Worm (Caenorhabditis elegans) whole organism, L4 larva: ENCODE results near the gene C16D9.6.

Experiments
- F37D6.2 ChIP-seq: sonication (generic microtip); optimal IDR thresholded peaks from 2 replicates; lab custom pipeline; 2016; ENCODE audit warnings: mild to moderate bottlenecking, missing genetic modification characterization, missing compliant biosample characterization
- R02D3.7 ChIP-seq: fragments of 150-350 bp; sonication (generic microtip); optimal IDR thresholded peaks from 3 replicates; lab custom pipeline; 2014; ENCODE audit warnings: missing biosample characterization, missing genetic modification characterization
- T20F7.1 ChIP-seq: fragments of 200-800 bp; sonication (Bioruptor generic); optimal IDR thresholded peaks from 2 replicates; lab custom pipeline; 2018; ENCODE audit warnings: mild to moderate bottlenecking, missing genetic modification characterization, missing compliant biosample characterization
- T26A8.4 ChIP-seq: fragments of 200-800 bp; sonication (Bioruptor generic); IDR thresholded peaks from 2 replicates; pipeline ENCODE4 v1.3.6; 2022; ENCODE audit warnings: missing genetic modification characterization, missing compliant biosample characterization
- Y105C5A.15 ChIP-seq: fragments of 200-800 bp; sonication (Bioruptor generic); IDR thresholded peaks from 2 replicates; pipeline ENCODE4 v1.3.6; 2022; ENCODE audit warnings: missing genetic modification characterization, missing compliant biosample characterization
- Y75B8A.6 ChIP-seq: fragments of 200-800 bp; sonication (Bioruptor generic); IDR thresholded peaks from 2 replicates; pipeline ENCODE4 v1.3.6; 2022; ENCODE audit warnings: missing genetic modification reagents, missing genetic modification characterization, missing compliant biosample characterization
- ZK337.2 ChIP-seq: fragments of 200-800 bp; sonication (Bioruptor generic); IDR thresholded peaks from 2 replicates; pipeline ENCODE4 v1.3.6; 2022; ENCODE audit warnings: missing genetic modification reagents, missing genetic modification characterization, missing compliant biosample characterization
- aly-2 ChIP-seq: sonication (generic microtip); optimal IDR thresholded peaks from 2 replicates; lab custom pipeline; 2018; ENCODE audit warnings: missing biosample characterization, missing genetic modification characterization
- ceh-28 ChIP-seq: fragments of 150-350 bp; optimal IDR thresholded peaks from 2 replicates; lab custom pipeline; 2014; ENCODE audit warnings: missing biosample characterization, missing genetic modification reagents, missing genetic modification characterization
- ceh-62 ChIP-seq: sonication (generic microtip); optimal IDR thresholded peaks from 2 replicates; lab custom pipeline; 2017; ENCODE audit warnings: missing biosample characterization, missing genetic modification characterization
- cey-2 ChIP-seq: sonication (generic microtip); optimal IDR thresholded peaks from 3 replicates; lab custom pipeline; 2017; ENCODE audit warnings: missing genetic modification characterization, mild to moderate bottlenecking, missing compliant biosample characterization, antibody characterized with exemption, borderline replicate concordance; ENCODE audit not compliant: insufficient read depth
- daf-12 ChIP-seq: fragments of 150-350 bp; optimal IDR thresholded peaks from 2 replicates; lab custom pipeline; 2014; ENCODE audit warnings: missing biosample characterization, missing genetic modification reagents, missing genetic modification characterization
- daf-16 ChIP-seq, 3 experiments: sonication (generic microtip); optimal IDR thresholded peaks; 2 replicates each; lab custom pipeline; 2016 to 2017; ENCODE audit warnings: missing genetic modification characterization in 3 of 3, missing genetic modification reagents in 3 of 3, mild to moderate bottlenecking in 2 of 3, missing compliant biosample characterization in 2 of 3, missing biosample characterization in 1 of 3, moderate library complexity in 1 of 3
- dmd-6 ChIP-seq: fragments of 200-800 bp; sonication (Bioruptor generic); IDR thresholded peaks from 2 replicates; pipeline ENCODE4 v1.3.6; 2022; ENCODE audit warnings: missing genetic modification reagents, missing genetic modification characterization, missing compliant biosample characterization
- dmd-8 ChIP-seq: fragments of 200-800 bp; sonication (Bioruptor generic); IDR thresholded peaks from 2 replicates; pipeline ENCODE4 v1.3.6; 2022; ENCODE audit warnings: missing genetic modification characterization, missing compliant biosample characterization
- dve-1 ChIP-seq: sonication (generic microtip); optimal IDR thresholded peaks from 2 replicates; lab custom pipeline; 2017; ENCODE audit warnings: antibody characterized with exemption, mild to moderate bottlenecking, missing genetic modification characterization, missing compliant biosample characterization; ENCODE audit not compliant: insufficient read depth
- egl-43 ChIP-seq: fragments of 200-800 bp; sonication (Bioruptor generic); IDR thresholded peaks from 2 replicates; pipeline ENCODE4 v1.3.6; 2022; ENCODE audit warnings: missing genetic modification reagents, missing genetic modification characterization, missing compliant biosample characterization
- hif-1 ChIP-seq, 2 experiments: sonication (generic microtip); optimal IDR thresholded peaks; 2 replicates each; lab custom pipeline; 2016 to 2017; ENCODE audit warnings: missing compliant biosample characterization in 2 of 2, missing genetic modification characterization in 2 of 2, missing genetic modification reagents in 2 of 2, missing genotype in 2 of 2, mild to moderate bottlenecking in 1 of 2
- hlh-11 ChIP-seq: fragments of 200-800 bp; sonication (Bioruptor generic); optimal IDR thresholded peaks from 2 replicates; lab custom pipeline; 2018; ENCODE audit warnings: mild to moderate bottlenecking, missing genetic modification characterization, missing compliant biosample characterization
- hlh-30 ChIP-seq: sonication (generic microtip); optimal IDR thresholded peaks from 2 replicates; lab custom pipeline; 2017; ENCODE audit warnings: antibody characterized with exemption, mild to moderate bottlenecking, missing genetic modification characterization, missing compliant biosample characterization; ENCODE audit not compliant: insufficient read depth
- lin-1 ChIP-seq: fragments of 200-800 bp; sonication (Bioruptor generic); IDR thresholded peaks from 2 replicates; pipeline ENCODE4 v1.3.6; 2022; ENCODE audit warnings: missing genetic modification reagents, missing genetic modification characterization, missing compliant biosample characterization
- lin-15B ChIP-seq: fragments of 150-350 bp; sonication (generic microtip); optimal IDR thresholded peaks from 3 replicates; lab custom pipeline; 2014; ENCODE audit warnings: missing biosample characterization, missing genetic modification characterization
- madf-5 ChIP-seq, 2 experiments: fragments of 200-800 bp; sonication (Bioruptor generic); IDR thresholded peaks; 2 replicates each; pipeline ENCODE4 v1.3.6; 2022; ENCODE audit warnings: missing compliant biosample characterization in 2 of 2, missing genetic modification characterization in 2 of 2
- mdt-29 ChIP-seq: fragments of 200-800 bp; sonication (Bioruptor generic); IDR thresholded peaks from 2 replicates; pipeline ENCODE4 v1.3.6; 2022; ENCODE audit warnings: missing genetic modification reagents, missing genetic modification characterization, missing compliant biosample characterization
- mes-2 ChIP-seq: sonication (generic microtip); optimal IDR thresholded peaks from 2 replicates; lab custom pipeline; 2016; ENCODE audit warnings: missing genotype, mild to moderate bottlenecking, missing genetic modification characterization, missing compliant biosample characterization; ENCODE audit not compliant: poor library complexity, severe bottlenecking
- mxl-2 ChIP-seq: fragments of 200-800 bp; sonication (Bioruptor generic); conservative IDR thresholded peaks from 2 replicates; pipeline ENCODE4 v1.3.6; 2022; ENCODE audit warnings: missing genetic modification reagents, missing genetic modification characterization, missing compliant biosample characterization
- nhr-102 ChIP-seq: sonication (generic microtip); optimal IDR thresholded peaks from 2 replicates; lab custom pipeline; 2016; ENCODE audit warnings: mild to moderate bottlenecking, missing genetic modification characterization, moderate library complexity, missing compliant biosample characterization
- nhr-11 ChIP-seq: fragments of 150-350 bp; optimal IDR thresholded peaks from 2 replicates; lab custom pipeline; 2014; ENCODE audit warnings: missing biosample characterization, missing genetic modification characterization
- nhr-111 ChIP-seq: fragments of 200-800 bp; sonication (Bioruptor generic); optimal IDR thresholded peaks from 2 replicates; lab custom pipeline; 2018; ENCODE audit warnings: mild to moderate bottlenecking, missing genetic modification characterization, missing compliant biosample characterization
- nhr-28 ChIP-seq: fragments of 150-350 bp; optimal IDR thresholded peaks from 2 replicates; lab custom pipeline; 2014; ENCODE audit warnings: missing biosample characterization, missing genetic modification characterization
- nhr-42 ChIP-seq: fragments of 200-800 bp; sonication (Bioruptor generic); IDR thresholded peaks from 2 replicates; pipeline ENCODE4 v1.3.6; 2022; ENCODE audit warnings: missing genetic modification characterization, missing compliant biosample characterization
- nhr-48 ChIP-seq: sonication (generic microtip); optimal IDR thresholded peaks from 2 replicates; lab custom pipeline; 2016; ENCODE audit warnings: mild to moderate bottlenecking, missing genetic modification characterization, missing compliant biosample characterization
- nhr-6 ChIP-seq: fragments of 150-350 bp; optimal IDR thresholded peaks from 2 replicates; lab custom pipeline; 2014; ENCODE audit warnings: missing biosample characterization, missing genetic modification characterization
- nhr-77 ChIP-seq: fragments of 150-350 bp; optimal IDR thresholded peaks from 2 replicates; lab custom pipeline; 2014; ENCODE audit warnings: missing biosample characterization, missing genetic modification characterization
- pha-4 ChIP-seq, 2 experiments: fragments of 150-350 bp in 1 of 2; fragments of 200-800 bp in 1 of 2; sonication (Bioruptor generic) in 1 of 2; IDR thresholded peaks in 1 of 2; optimal IDR thresholded peaks in 1 of 2; 2 replicates each; pipeline versions ENCODE4 v1.3.6 to Lab custom; 2014 to 2022; ENCODE audit warnings: missing genetic modification characterization in 2 of 2, missing genetic modification reagents in 2 of 2, missing biosample characterization in 1 of 2, missing compliant biosample characterization in 1 of 2
- php-3 ChIP-seq: fragments of 200-800 bp; sonication (Bioruptor generic); IDR thresholded peaks from 2 replicates; pipeline ENCODE4 v1.3.6; 2022; ENCODE audit warnings: missing genetic modification reagents, missing genetic modification characterization, missing compliant biosample characterization
- pqm-1 ChIP-seq: sonication (generic microtip); optimal IDR thresholded peaks from 2 replicates; lab custom pipeline; 2017; ENCODE audit warnings: missing biosample characterization, missing genetic modification characterization
- saeg-2 ChIP-seq: fragments of 200-800 bp; sonication (Bioruptor generic); IDR thresholded peaks from 2 replicates; pipeline ENCODE4 v1.3.6; 2022; ENCODE audit warnings: missing genetic modification reagents, missing genetic modification characterization, missing compliant biosample characterization
- skn-1 ChIP-seq: fragments of 150-350 bp; optimal IDR thresholded peaks from 2 replicates; lab custom pipeline; 2014; ENCODE audit warnings: missing biosample characterization, missing genetic modification characterization
- tra-1 ChIP-seq: fragments of 200-800 bp; sonication (Bioruptor generic); IDR thresholded peaks from 2 replicates; pipeline ENCODE4 v1.3.6; 2022; ENCODE audit warnings: missing genetic modification reagents, missing genetic modification characterization, missing compliant biosample characterization
- unc-62 ChIP-seq, 3 experiments: fragments of 150-350 bp in 1 of 3; sonication (generic microtip); optimal IDR thresholded peaks in 2 of 3; peaks in 1 of 3; 1 replicate in 1 of 3; 2 replicates in 2 of 3; lab custom pipeline; 2014 to 2017; ENCODE audit warnings: missing biosample characterization in 3 of 3, missing genetic modification characterization in 3 of 3, missing genetic modification reagents in 3 of 3, missing genotype in 1 of 3
- zip-2 ChIP-seq: fragments of 150-350 bp; optimal IDR thresholded peaks from 2 replicates; lab custom pipeline; 2014; ENCODE audit warnings: missing biosample characterization, missing genetic modification characterization
- ztf-7 ChIP-seq: fragments of 150-350 bp; optimal IDR thresholded peaks from 2 replicates; lab custom pipeline; 2014; ENCODE audit warnings: missing biosample characterization, missing genetic modification characterization

C16D9.6 gene

DNA sequence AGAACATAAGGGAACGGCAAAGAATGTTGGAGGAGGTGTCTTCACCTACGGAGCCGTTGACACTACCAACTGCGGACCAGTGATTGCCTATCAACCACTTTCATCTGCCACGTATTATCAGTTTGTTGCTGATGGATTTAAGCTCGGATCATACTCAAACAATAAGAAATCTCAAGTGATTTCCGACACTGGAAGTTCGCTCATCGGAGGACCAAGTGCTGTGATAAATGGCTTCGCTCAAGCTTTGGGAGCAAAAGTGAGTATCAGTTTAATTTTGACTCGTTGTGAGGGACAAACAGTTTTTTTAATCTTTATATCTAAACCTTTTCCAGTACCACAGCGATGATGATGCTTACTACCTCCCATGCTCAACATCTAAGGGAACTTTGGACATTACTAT is 21.3 kb upstream of the C16D9.6 start:
- TF ChIP-seq R02D3.7 (tag; lab: Kevin White, UChicago): no peak
- TF ChIP-seq nhr-111 (GFP tag; lab: Kevin White, UChicago): no peak
- peak in 1 of 2 experiments; percentile 94 for TF ChIP-seq unc-62 (GFP tag; optimal IDR thresholded peaks at IDR 0.05 in 1 of 2; lab: Kevin White, UChicago)
- TF ChIP-seq unc-62 (tag; optimal IDR thresholded peaks at IDR 0.05; lab: Kevin White, UChicago): no peak
- no peak for TF ChIP-seq daf-12 (tag; lab: Kevin White, UChicago)
- no peak for TF ChIP-seq zip-2 (tag; lab: Kevin White, UChicago)

DNA sequence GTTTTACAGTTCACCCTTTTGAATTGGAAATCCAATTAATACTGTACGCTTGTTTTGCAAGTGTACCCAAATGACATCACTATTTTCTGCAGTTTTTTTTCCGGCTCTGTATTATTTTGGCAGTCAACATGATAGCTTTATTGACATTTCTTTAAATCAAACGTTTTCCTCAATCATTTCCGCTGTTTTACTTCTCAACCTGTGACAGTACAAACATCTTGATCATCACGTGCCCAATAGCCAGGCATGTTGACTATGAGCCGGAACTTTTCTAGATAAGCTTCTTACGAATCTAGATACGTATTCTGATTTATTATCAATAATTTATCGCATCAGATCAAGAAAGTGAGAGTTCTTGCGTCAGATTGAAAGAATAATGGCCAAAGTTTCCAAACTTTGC is 19.8 kb upstream of the C16D9.6 start:
- TF ChIP-seq nhr-11 (tag; lab: Kevin White, UChicago) (no peak), hlh-30 (tag; lab: Kevin White, UChicago) (peak; percentile 47), nhr-102 (tag; lab: Kevin White, UChicago) (peak; percentile 53), dmd-6 (peak; percentile 84), tra-1 (peak; percentile 35; the same call in 1 of the 2 replicates), madf-5 (GFP tag; IDR thresholded peaks at IDR 0.05; lab: Robert Waterston, UW) (no peak), nhr-48 (tag; lab: Kevin White, UChicago) (peak; percentile 73), hlh-11 (tag; lab: Kevin White, UChicago) (peak; percentile 75), pha-4 (GFP tag; IDR thresholded peaks at IDR 0.05; lab: Robert Waterston, UW) (peak; percentile 29; the same call in 1 of the 2 replicates), pha-4 (tag; optimal IDR thresholded peaks at IDR 0.05; lab: Kevin White, UChicago) (no peak), daf-16 (GFP tag; optimal IDR thresholded peaks at IDR 0.05; lab: Kevin White, UChicago) (peak in 1 of 2 experiments; percentile 53), daf-16 (tag; optimal IDR thresholded peaks at IDR 0.05; lab: Kevin White, UChicago) (peak; percentile 82), mxl-2 (GFP tag; lab: Robert Waterston, UW) (no peak), php-3 (GFP tag; lab: Robert Waterston, UW) (peak; percentile 50; the same call in 1 of the 2 replicates), dve-1 (tag; lab: Kevin White, UChicago) (peak; percentile 87), lin-1 (GFP tag; lab: Robert Waterston, UW) (peak; percentile 84), hif-1 (tag; optimal IDR thresholded peaks at IDR 0.05; lab: Kevin White, UChicago) (peak in 1 of 2 experiments; percentile 19), ceh-28 (tag; lab: Kevin White, UChicago) (no peak)

DNA sequence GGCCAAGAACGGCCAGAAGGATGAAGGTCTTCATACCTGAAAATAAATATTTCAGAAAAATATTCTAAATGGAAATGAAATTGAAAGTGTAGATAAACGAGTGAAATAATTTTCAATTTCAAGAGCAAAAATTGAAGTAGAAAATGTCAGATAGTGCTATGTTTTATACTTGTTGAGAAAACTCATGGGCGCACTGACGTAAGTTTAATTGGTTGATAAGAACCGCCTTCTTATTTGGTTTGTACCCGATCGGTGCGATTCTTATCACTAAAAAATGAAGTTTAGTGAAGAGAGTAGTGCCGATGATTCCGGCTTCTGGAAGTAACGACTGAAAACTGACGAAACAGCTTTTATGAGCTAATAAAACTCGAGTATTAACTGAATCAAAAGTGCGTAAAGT is 18.8 kb upstream of the C16D9.6 start, which contains the start of the genes asp-6 and asp-12:
asp-6 (minus strand) TSS at position 36 of the 400 bp plus-strand sequence.
asp-12 (plus strand) TSS at position 309 of the 400 bp plus-strand sequence.
- TF ChIP-seq R02D3.7 (tag; lab: Kevin White, UChicago) (no peak), cey-2 (tag; lab: Kevin White, UChicago) (no peak), skn-1 (tag; lab: Kevin White, UChicago) (no peak), F37D6.2 (tag; lab: Kevin White, UChicago) (no peak), dmd-6 (peak; percentile 84), ceh-62 (tag; lab: Kevin White, UChicago) (no peak), mes-2 (tag; lab: Kevin White, UChicago) (peak; percentile 28), mdt-29 (GFP tag; lab: Robert Waterston, UW) (peak; percentile 28; the same call in 1 of the 2 replicates), hlh-11 (tag; lab: Kevin White, UChicago) (peak; percentile 69), pqm-1 (tag; lab: Kevin White, UChicago) (peak; percentile 59), zip-2 (tag; lab: Kevin White, UChicago) (no peak), T26A8.4 (GFP tag; lab: Robert Waterston, UW) (no peak), nhr-77 (tag; lab: Kevin White, UChicago) (peak; percentile 78), nhr-28 (tag; lab: Kevin White, UChicago) (peak; percentile 80), hlh-30 (tag; lab: Kevin White, UChicago) (no peak), dve-1 (tag; lab: Kevin White, UChicago) (peak; percentile 59), ZK337.2 (GFP tag; lab: Robert Waterston, UW) (no peak), ztf-7 (tag; lab: Kevin White, UChicago) (no peak), nhr-42 (GFP tag; lab: Robert Waterston, UW) (no peak), aly-2 (tag; lab: Kevin White, UChicago) (no peak), nhr-6 (tag; lab: Kevin White, UChicago) (no peak), Y75B8A.6 (GFP tag; lab: Robert Waterston, UW) (0 out of 2 replicates have a peak, but pooled peaks have one; percentile 6), daf-16 (GFP tag; optimal IDR thresholded peaks at IDR 0.05; lab: Kevin White, UChicago) (no peak), daf-16 (tag; optimal IDR thresholded peaks at IDR 0.05; lab: Kevin White, UChicago) (peak; percentile 64), saeg-2 (GFP tag; lab: Robert Waterston, UW) (no peak), unc-62 (GFP tag; optimal IDR thresholded peaks at IDR 0.05 in 1 of 2; lab: Kevin White, UChicago) (peak in 1 of 2 experiments; percentile 12), unc-62 (tag; optimal IDR thresholded peaks at IDR 0.05; lab: Kevin White, UChicago) (no peak), dmd-8 (GFP tag; lab: Robert Waterston, UW) (no peak), nhr-111 (GFP tag; lab: Kevin White, UChicago) (no peak), lin-15B (tag; lab: Kevin White, UChicago) (no peak), T20F7.1 (no peak), Y105C5A.15 (GFP tag; lab: Robert Waterston, UW) (no peak), egl-43 (GFP tag; lab: Robert Waterston, UW) (no peak)
